Worm (Caenorhabditis elegans) whole organism, L4/young adult: ENCODE measurements around the gene F42C5.5.

ENCODE experiments used
- W03F9.2 ChIP-seq: fragments of 150-350 bp; optimal IDR thresholded peaks from 2 replicates; lab custom pipeline; 2014; ENCODE audit warnings: missing biosample characterization, missing genetic modification characterization
- dao-5 ChIP-seq: sonication (generic microtip); optimal IDR thresholded peaks from 2 replicates; lab custom pipeline; 2016; ENCODE audit warnings: missing genotype, missing genetic modification characterization, moderate library complexity, missing compliant biosample characterization
- him-1 ChIP-seq: sonication (generic microtip); optimal IDR thresholded peaks from 2 replicates; lab custom pipeline; 2016; ENCODE audit warnings: missing genotype, missing genetic modification reagents, missing genetic modification characterization, missing compliant biosample characterization

- TF ChIP-seq dao-5 (no peak), W03F9.2 (tag; lab: Kevin White, UChicago) (no peak), him-1 (no peak)
Measured at ce11 chrIV:7305325-7305724, 11.3 kb upstream of the F42C5.5 start, which contains the start of gene npr-27.
